Worm (Caenorhabditis elegans) whole organism, L4 larva: Measurements from ENCODE around the gene ZK1127.5.

Experiments
- F37D6.2 ChIP-seq: sonication (generic microtip); optimal IDR thresholded peaks from 2 replicates; lab custom pipeline; 2016; ENCODE audit warnings: mild to moderate bottlenecking, missing genetic modification characterization, missing compliant biosample characterization
- F49E8.2 ChIP-seq: sonication (generic microtip); optimal IDR thresholded peaks from 2 replicates; lab custom pipeline; 2016; ENCODE audit warnings: missing compliant biosample characterization, mild to moderate bottlenecking, missing genetic modification characterization, borderline replicate concordance
- ama-1 ChIP-seq: fragments of 150-350 bp; optimal IDR thresholded peaks from 2 replicates; lab custom pipeline; 2014; ENCODE audit warnings: inconsistent platforms, mixed read lengths
- egl-27 ChIP-seq: sonication (generic microtip); optimal IDR thresholded peaks from 3 replicates; lab custom pipeline; 2017; ENCODE audit warnings: missing biosample characterization, missing genetic modification reagents, missing genetic modification characterization
- nhr-10 ChIP-seq: fragments of 150-350 bp; optimal IDR thresholded peaks from 2 replicates; lab custom pipeline; 2014; ENCODE audit warnings: missing biosample characterization, missing genetic modification characterization
- nhr-28 ChIP-seq: fragments of 150-350 bp; optimal IDR thresholded peaks from 2 replicates; lab custom pipeline; 2014; ENCODE audit warnings: missing biosample characterization, missing genetic modification characterization
- pqm-1 ChIP-seq: sonication (generic microtip); optimal IDR thresholded peaks from 2 replicates; lab custom pipeline; 2017; ENCODE audit warnings: missing biosample characterization, missing genetic modification characterization
- skn-1 ChIP-seq: fragments of 150-350 bp; optimal IDR thresholded peaks from 2 replicates; lab custom pipeline; 2014; ENCODE audit warnings: missing biosample characterization, missing genetic modification characterization

DNA sequence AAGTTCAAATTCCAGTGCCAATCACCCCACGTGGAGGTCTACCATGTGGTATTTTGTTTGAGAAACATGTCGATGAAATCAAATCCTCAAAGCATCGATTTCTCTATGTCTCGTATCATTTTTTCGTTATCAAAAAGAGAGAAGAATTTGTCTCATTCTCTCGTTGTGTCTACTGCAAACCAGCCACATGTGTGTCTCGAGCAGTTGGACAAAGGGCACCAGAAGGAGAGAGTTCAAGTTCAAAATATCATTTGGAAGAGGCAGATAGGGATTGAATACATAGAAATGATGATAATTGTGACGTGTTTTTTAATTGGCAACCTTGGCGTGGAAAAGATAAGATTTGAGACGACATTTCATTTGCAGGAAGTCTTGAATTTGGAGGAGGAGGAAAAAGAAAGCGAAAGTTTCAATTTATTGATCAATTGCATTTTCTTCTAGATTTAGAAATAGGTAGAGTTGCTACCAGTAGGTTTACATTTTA, 8.8 kb downstream of the ZK1127.5 start:
- TF ChIP-seq ama-1 (lab: Kevin White, UChicago) (no peak), F37D6.2 (tag; lab: Kevin White, UChicago) (no peak), skn-1 (no peak), egl-27 (tag; lab: Kevin White, UChicago) (no peak), nhr-28 (tag; lab: Kevin White, UChicago) (peak; percentile 66), pqm-1 (tag; lab: Kevin White, UChicago) (peak; percentile 57), nhr-10 (tag; lab: Kevin White, UChicago) (no peak), F49E8.2 (tag; lab: Kevin White, UChicago) (no peak)
